Worm (Caenorhabditis elegans) whole organism, L3 larva: Measurements from ENCODE around the gene R01H10.4.

Experiments
- R02D3.7 ChIP-seq: fragments of 150-350 bp; optimal IDR thresholded peaks from 2 replicates; lab custom pipeline; 2014; ENCODE audit warnings: missing biosample characterization, missing genetic modification characterization
- ama-1 ChIP-seq: fragments of 150-350 bp; optimal IDR thresholded peaks from 2 replicates; lab custom pipeline; 2018
- ceh-28 ChIP-seq: fragments of 150-350 bp; optimal IDR thresholded peaks from 2 replicates; lab custom pipeline; 2014; ENCODE audit warnings: missing biosample characterization, missing genetic modification reagents, missing genetic modification characterization
- ceh-82 ChIP-seq: fragments of 150-350 bp; optimal IDR thresholded peaks from 2 replicates; lab custom pipeline; 2014; ENCODE audit warnings: missing biosample characterization, missing genetic modification characterization
- ceh-9 ChIP-seq: sonication (generic microtip); optimal IDR thresholded peaks from 2 replicates; lab custom pipeline; 2018; ENCODE audit warnings: missing biosample characterization, missing genetic modification characterization
- daf-12 ChIP-seq: fragments of 150-350 bp; optimal IDR thresholded peaks from 2 replicates; lab custom pipeline; 2014; ENCODE audit warnings: missing biosample characterization, missing genetic modification reagents, missing genetic modification characterization
- egl-27 ChIP-seq: sonication (generic microtip); optimal IDR thresholded peaks from 4 replicates; lab custom pipeline; 2017; ENCODE audit warnings: missing biosample characterization, missing genetic modification reagents, missing genetic modification characterization
- egl-5 ChIP-seq: fragments of 150-350 bp; optimal IDR thresholded peaks from 2 replicates; lab custom pipeline; 2017; ENCODE audit warnings: missing biosample characterization, missing genetic modification reagents, missing genetic modification characterization, inconsistent platforms
- elt-1 ChIP-seq: fragments of 150-350 bp; optimal IDR thresholded peaks from 2 replicates; lab custom pipeline; 2014; ENCODE audit warnings: missing biosample characterization, missing genetic modification characterization
- elt-2 ChIP-seq: sonication (generic microtip); optimal IDR thresholded peaks from 2 replicates; lab custom pipeline; 2016; ENCODE audit warnings: missing genetic modification reagents, mild to moderate bottlenecking, missing genetic modification characterization, missing compliant biosample characterization
- elt-3 ChIP-seq, 3 experiments: fragments of 150-350 bp in 1 of 3; sonication (generic microtip) in 2 of 3; optimal IDR thresholded peaks; 2 replicates in 2 of 3; 4 replicates in 1 of 3; lab custom pipeline; 2014 to 2017; ENCODE audit warnings: missing biosample characterization in 3 of 3, missing genetic modification characterization in 3 of 3
- eor-1 ChIP-seq, 2 experiments: fragments of 150-350 bp; optimal IDR thresholded peaks; 2 replicates each; lab custom pipeline; 2014 to 2018; ENCODE audit warnings: missing biosample characterization in 2 of 2, missing genetic modification characterization in 2 of 2
- fkh-10 ChIP-seq: sonication (generic microtip); optimal IDR thresholded peaks from 2 replicates; lab custom pipeline; 2017; ENCODE audit warnings: missing biosample characterization, missing genetic modification reagents, missing genetic modification characterization
- fkh-2 ChIP-seq: fragments of 150-350 bp; optimal IDR thresholded peaks from 2 replicates; lab custom pipeline; 2014; ENCODE audit warnings: missing biosample characterization, missing genetic modification reagents, missing genetic modification characterization
- fos-1 ChIP-seq: fragments of 150-350 bp; optimal IDR thresholded peaks from 2 replicates; lab custom pipeline; 2014; ENCODE audit warnings: missing biosample characterization, missing genetic modification characterization
- hmg-11 ChIP-seq: sonication (generic microtip); optimal IDR thresholded peaks from 2 replicates; lab custom pipeline; 2016; ENCODE audit warnings: missing genetic modification characterization, missing compliant biosample characterization
- jun-1 ChIP-seq: fragments of 150-350 bp; optimal IDR thresholded peaks from 2 replicates; lab custom pipeline; 2014; ENCODE audit warnings: missing biosample characterization, missing genetic modification reagents, missing genetic modification characterization
- lin-15B ChIP-seq: fragments of 150-350 bp; optimal IDR thresholded peaks from 2 replicates; lab custom pipeline; 2014; ENCODE audit warnings: missing biosample characterization, missing genetic modification characterization
- lin-39 ChIP-seq: fragments of 150-350 bp; optimal IDR thresholded peaks from 2 replicates; lab custom pipeline; 2018; ENCODE audit warnings: missing biosample characterization, missing genetic modification reagents, missing genetic modification characterization
- lsy-12 ChIP-seq: sonication (generic microtip); optimal IDR thresholded peaks from 2 replicates; lab custom pipeline; 2016; ENCODE audit warnings: mild to moderate bottlenecking, missing genetic modification characterization, missing compliant biosample characterization
- mdl-1 ChIP-seq: fragments of 150-350 bp; optimal IDR thresholded peaks from 2 replicates; lab custom pipeline; 2014; ENCODE audit warnings: missing biosample characterization, missing genetic modification characterization
- mml-1 ChIP-seq: fragments of 150-350 bp; sonication (generic microtip); optimal IDR thresholded peaks from 3 replicates; lab custom pipeline; 2014; ENCODE audit warnings: missing biosample characterization, missing genetic modification characterization
- nfya-1 ChIP-seq: sonication (generic microtip); optimal IDR thresholded peaks from 2 replicates; lab custom pipeline; 2017; ENCODE audit warnings: missing genetic modification characterization, mild to moderate bottlenecking, missing compliant biosample characterization, antibody characterized with exemption, moderate library complexity; ENCODE audit not compliant: insufficient read depth
- nhr-11 ChIP-seq: fragments of 150-350 bp; optimal IDR thresholded peaks from 2 replicates; lab custom pipeline; 2014; ENCODE audit warnings: missing biosample characterization, missing genetic modification characterization
- nhr-23 ChIP-seq: fragments of 150-350 bp; optimal IDR thresholded peaks from 2 replicates; lab custom pipeline; 2014; ENCODE audit warnings: missing biosample characterization, missing genetic modification reagents, missing genetic modification characterization
- nhr-25 ChIP-seq: sonication (generic microtip); optimal IDR thresholded peaks from 2 replicates; lab custom pipeline; 2017; ENCODE audit warnings: missing biosample characterization, missing genetic modification characterization
- nhr-28 ChIP-seq: fragments of 150-350 bp; optimal IDR thresholded peaks from 2 replicates; lab custom pipeline; 2014; ENCODE audit warnings: missing biosample characterization, missing genetic modification characterization
- nhr-43 ChIP-seq: sonication (generic microtip); optimal IDR thresholded peaks from 2 replicates; lab custom pipeline; 2016; ENCODE audit warnings: mild to moderate bottlenecking, missing genetic modification characterization, missing compliant biosample characterization; ENCODE audit not compliant: poor library complexity, severe bottlenecking
- nhr-67 ChIP-seq: fragments of 150-350 bp; optimal IDR thresholded peaks from 2 replicates; lab custom pipeline; 2014; ENCODE audit warnings: missing biosample characterization, missing genetic modification characterization
- nhr-76 ChIP-seq: fragments of 150-350 bp; sonication (generic microtip); optimal IDR thresholded peaks from 5 replicates; lab custom pipeline; 2014; ENCODE audit warnings: missing biosample characterization, missing genetic modification characterization
- pha-4 ChIP-seq: fragments of 150-350 bp; optimal IDR thresholded peaks from 2 replicates; lab custom pipeline; 2014; ENCODE audit warnings: missing biosample characterization, missing genetic modification reagents, missing genetic modification characterization
- pqm-1 ChIP-seq: fragments of 150-350 bp; optimal IDR thresholded peaks from 2 replicates; lab custom pipeline; 2017; ENCODE audit warnings: missing biosample characterization, missing genetic modification characterization, inconsistent platforms
- sea-2 ChIP-seq: fragments of 150-350 bp; sonication (generic microtip); optimal IDR thresholded peaks from 4 replicates; lab custom pipeline; 2014; ENCODE audit warnings: missing biosample characterization, missing genetic modification reagents, missing genetic modification characterization
- skn-1 ChIP-seq: fragments of 150-350 bp; optimal IDR thresholded peaks from 2 replicates; lab custom pipeline; 2014; ENCODE audit warnings: missing biosample characterization, missing genetic modification characterization
- snpc-4 ChIP-seq: fragments of 150-350 bp; optimal IDR thresholded peaks from 2 replicates; lab custom pipeline; 2014; ENCODE audit warnings: missing biosample characterization, missing genetic modification characterization
- tbx-2 ChIP-seq: sonication (generic microtip); optimal IDR thresholded peaks from 2 replicates; lab custom pipeline; 2016; ENCODE audit warnings: mild to moderate bottlenecking, missing genetic modification characterization, missing compliant biosample characterization
- unc-39 ChIP-seq: sonication (generic microtip); optimal IDR thresholded peaks from 4 replicates; lab custom pipeline; 2017; ENCODE audit warnings: missing biosample characterization, missing genetic modification characterization
- unc-62 ChIP-seq: fragments of 150-350 bp; sonication (generic microtip); optimal IDR thresholded peaks from 4 replicates; lab custom pipeline; 2014; ENCODE audit warnings: missing biosample characterization, missing genetic modification reagents, missing genetic modification characterization
- zag-1 ChIP-seq: fragments of 150-350 bp; optimal IDR thresholded peaks from 2 replicates; lab custom pipeline; 2014; ENCODE audit warnings: missing biosample characterization, missing genetic modification characterization
- ztf-4 ChIP-seq: fragments of 150-350 bp; optimal IDR thresholded peaks from 2 replicates; lab custom pipeline; 2014; ENCODE audit warnings: missing biosample characterization, missing genetic modification characterization

The R01H10.4 gene

ce11 chrIII:10216585-10217278, 37.9 kb upstream of the R01H10.4 start, which contains the start of gene cts-1:
Gene cts-1, minus strand, starts transcription at chrIII:10216635.
- TF ChIP-seq skn-1, result no peak
- peak; percentile 11 for TF ChIP-seq nhr-11
- TF ChIP-seq ceh-82 (tag; lab: Kevin White, UChicago), result no peak
- no peak for TF ChIP-seq daf-12
- TF ChIP-seq elt-1 (tag; lab: Kevin White, UChicago), result peak; percentile 67
- peak; percentile 86 for TF ChIP-seq nfya-1
- TF ChIP-seq egl-27 (tag; lab: Kevin White, UChicago), result peak; percentile 77
- TF ChIP-seq lsy-12 (tag; lab: Kevin White, UChicago), result peak; percentile 79
- peak; percentile 91 for TF ChIP-seq nhr-25
- no peak for TF ChIP-seq ceh-9
- TF ChIP-seq zag-1 (tag; lab: Kevin White, UChicago), result no peak
- TF ChIP-seq jun-1 (tag; lab: Kevin White, UChicago), result peak; percentile 86
- TF ChIP-seq ama-1 (lab: Kevin White, UChicago), result peak; percentile 44
- peak; percentile 36 for TF ChIP-seq nhr-43 (tag; lab: Kevin White, UChicago)
- TF ChIP-seq ceh-28 (tag; lab: Kevin White, UChicago), result peak; percentile 71
- no peak for TF ChIP-seq fkh-10 (GFP tag; lab: Kevin White, UChicago)
- TF ChIP-seq fos-1 (tag; lab: Kevin White, UChicago), result peak; percentile 73
- TF ChIP-seq elt-3 (tag; optimal IDR thresholded peaks at IDR 0.05; lab: Kevin White, UChicago), result peak in 1 of 3 experiments; percentile 70
- no peak for TF ChIP-seq eor-1 (tag; optimal IDR thresholded peaks at IDR 0.05; lab: Kevin White, UChicago)
- no peak for TF ChIP-seq ztf-4
- TF ChIP-seq elt-2 (tag; lab: Kevin White, UChicago), result peak; percentile 93
- peak; percentile 86 for TF ChIP-seq nhr-23 (tag; lab: Kevin White, UChicago)
- no peak for TF ChIP-seq nhr-67 (tag; lab: Kevin White, UChicago)
- TF ChIP-seq lin-15B (tag; lab: Kevin White, UChicago), result peak; percentile 92
- TF ChIP-seq hmg-11 (tag; lab: Kevin White, UChicago), result peak; percentile 29
- TF ChIP-seq snpc-4 (tag; lab: Kevin White, UChicago), result peak; percentile 38
- TF ChIP-seq unc-62 (GFP tag; lab: Kevin White, UChicago), result peak; percentile 36
- TF ChIP-seq pqm-1 (tag; lab: Kevin White, UChicago), result peak; percentile 83
- no peak for TF ChIP-seq mml-1
- peak; percentile 33 for TF ChIP-seq nhr-76 (tag; lab: Kevin White, UChicago)
- peak; percentile 43 for TF ChIP-seq tbx-2 (tag; lab: Kevin White, UChicago)
- TF ChIP-seq mdl-1 (tag; lab: Kevin White, UChicago), result peak; percentile 53
- TF ChIP-seq pha-4 (tag; lab: Kevin White, UChicago), result peak; percentile 90
- no peak for TF ChIP-seq nhr-28 (tag; lab: Kevin White, UChicago)
- peak; percentile 87 for TF ChIP-seq lin-39 (tag; lab: Kevin White, UChicago)
- no peak for TF ChIP-seq fkh-2 (tag; lab: Kevin White, UChicago)
- peak; percentile 50 for TF ChIP-seq R02D3.7 (tag; lab: Kevin White, UChicago)

- TF ChIP-seq egl-5, result peak; percentile 97
- TF ChIP-seq lin-15B (tag; lab: Kevin White, UChicago), result peak; percentile 94
- peak; percentile 97 for TF ChIP-seq pha-4 (tag; lab: Kevin White, UChicago)
- peak; percentile 15 for TF ChIP-seq ama-1 (lab: Kevin White, UChicago)
- TF ChIP-seq lin-39 (tag; lab: Kevin White, UChicago), result peak; percentile 90
- no peak for TF ChIP-seq unc-39 (tag; lab: Kevin White, UChicago)
- peak; percentile 44 for TF ChIP-seq snpc-4 (tag; lab: Kevin White, UChicago)
- TF ChIP-seq nhr-25, result peak; percentile 54
- TF ChIP-seq nhr-23 (tag; lab: Kevin White, UChicago), result peak; percentile 94
- TF ChIP-seq sea-2 (GFP tag; lab: Kevin White, UChicago), result no peak
- peak; percentile 81 for TF ChIP-seq skn-1
- peak; percentile 68 for TF ChIP-seq pqm-1 (tag; lab: Kevin White, UChicago)
- TF ChIP-seq hmg-11 (tag; lab: Kevin White, UChicago), result peak; percentile 44
- peak; percentile 97 for TF ChIP-seq nfya-1
- no peak for TF ChIP-seq fos-1 (tag; lab: Kevin White, UChicago)
- peak; percentile 20 for TF ChIP-seq ceh-82 (tag; lab: Kevin White, UChicago)
- TF ChIP-seq mdl-1 (tag; lab: Kevin White, UChicago), result no peak
- peak; percentile 70 for TF ChIP-seq fkh-10 (GFP tag; lab: Kevin White, UChicago)
- peak; percentile 59 for TF ChIP-seq nhr-43 (tag; lab: Kevin White, UChicago)
These were observed 36.0 kb upstream of the R01H10.4 start, which contains the start of the genes rde-4 and cox-14 for ce11 chrIII:10218587-10218986. Gene rde-4, minus strand, starts transcription at chrIII:10218646. Gene cox-14, plus strand, starts transcription at chrIII:10218942.
